Fruit fly (Drosophila melanogaster) whole organism, prepupa: Measurements from ENCODE around the gene Pak3.

ENCODE experiments used
- Blimp-1 ChIP-seq: fragments of 200-800 bp; sonication (Bioruptor generic); optimal IDR thresholded peaks from 3 replicates; lab custom pipeline; 2017; ENCODE audit warnings: missing biosample characterization, missing genetic modification characterization, mild to moderate bottlenecking, moderate library complexity, missing genetic modification reagents
- CG10631 ChIP-seq: fragments of 200-800 bp; sonication (Bioruptor generic); optimal IDR thresholded peaks from 2 replicates; lab custom pipeline; 2016; ENCODE audit warnings: missing biosample characterization, missing genetic modification characterization
- CG10669 ChIP-seq: fragments of 200-800 bp; sonication (Bioruptor generic); optimal IDR thresholded peaks from 3 replicates; lab custom pipeline; 2018; ENCODE audit warnings: missing biosample characterization, mild to moderate bottlenecking, missing genetic modification characterization, moderate library complexity
- CG11294 ChIP-seq: fragments of 200-800 bp; sonication (Bioruptor generic); IDR thresholded peaks from 2 replicates; pipeline ENCODE4 v1.3.6; 2022; ENCODE audit warnings: missing biosample characterization, missing genetic modification characterization
- CG11762 ChIP-seq: fragments of 200-800 bp; sonication (Bioruptor generic); optimal IDR thresholded peaks from 3 replicates; lab custom pipeline; 2016; ENCODE audit warnings: missing biosample characterization, missing genetic modification characterization; ENCODE audit not compliant: insufficient read depth
- CG16779 ChIP-seq: fragments of 200-800 bp; sonication (Bioruptor generic); optimal IDR thresholded peaks from 3 replicates; lab custom pipeline; 2017; ENCODE audit warnings: missing biosample characterization, mild to moderate bottlenecking, missing genetic modification characterization
- CG32006 ChIP-seq: fragments of 200-800 bp; sonication (Bioruptor generic); optimal IDR thresholded peaks from 3 replicates; lab custom pipeline; 2017; ENCODE audit warnings: missing biosample characterization, mild to moderate bottlenecking, missing genetic modification characterization
- CG3919 ChIP-seq: fragments of 200-800 bp; sonication (Bioruptor generic); optimal IDR thresholded peaks from 3 replicates; lab custom pipeline; 2016; ENCODE audit warnings: missing biosample characterization, missing genetic modification characterization
- CG6163 ChIP-seq: fragments of 200-800 bp; sonication (Bioruptor generic); IDR thresholded peaks from 3 replicates; pipeline ENCODE4 v1.3.6; 2022; ENCODE audit warnings: missing biosample characterization, missing genetic modification characterization
- CG6792 ChIP-seq: fragments of 200-800 bp; sonication (Bioruptor generic); optimal IDR thresholded peaks from 3 replicates; lab custom pipeline; 2016; ENCODE audit warnings: missing biosample characterization, missing genetic modification characterization
- CG6854 ChIP-seq: fragments of 200-800 bp; sonication (Bioruptor generic); optimal IDR thresholded peaks from 2 replicates; lab custom pipeline; 2017; ENCODE audit warnings: missing biosample characterization, mild to moderate bottlenecking, missing genetic modification characterization
- CG7368 ChIP-seq: fragments of 200-800 bp; sonication (Bioruptor generic); optimal IDR thresholded peaks from 3 replicates; lab custom pipeline; 2016; ENCODE audit warnings: missing biosample characterization, missing genetic modification characterization
- CG8319 ChIP-seq: fragments of 200-800 bp; sonication (Bioruptor generic); optimal IDR thresholded peaks from 3 replicates; lab custom pipeline; 2016; ENCODE audit warnings: missing biosample characterization, missing genetic modification characterization
- CG9139 ChIP-seq: fragments of 200-800 bp; sonication (Bioruptor generic); optimal IDR thresholded peaks from 3 replicates; lab custom pipeline; 2017; ENCODE audit warnings: missing biosample characterization, mild to moderate bottlenecking, missing genetic modification characterization
- Eip78C ChIP-seq: fragments of 200-800 bp; sonication (Bioruptor generic); peaks from one replicate; lab custom pipeline; 2016; ENCODE audit warnings: missing biosample characterization, missing genetic modification characterization
- Eip93F ChIP-seq: fragments of 200-800 bp; sonication (Bioruptor generic); optimal IDR thresholded peaks from 2 replicates; lab custom pipeline; 2016; ENCODE audit warnings: missing biosample characterization, mild to moderate bottlenecking, missing genetic modification characterization
- Ets21C ChIP-seq: fragments of 200-800 bp; sonication (Bioruptor generic); optimal IDR thresholded peaks from 3 replicates; lab custom pipeline; 2016; ENCODE audit warnings: missing biosample characterization, missing genetic modification characterization
- Ets96B ChIP-seq: fragments of 200-800 bp; optimal IDR thresholded peaks from 2 replicates; lab custom pipeline; 2019; ENCODE audit warnings: missing biosample characterization, mild to moderate bottlenecking, missing genetic modification characterization, moderate library complexity
- Gug ChIP-seq: fragments of 200-800 bp; sonication (Bioruptor generic); IDR thresholded peaks from 2 replicates; pipeline ENCODE4 v1.3.6; 2022; ENCODE audit warnings: missing biosample characterization, missing genetic modification characterization
- Hr38 ChIP-seq: sonication (Bioruptor generic); optimal IDR thresholded peaks from 2 replicates; lab custom pipeline; 2016; ENCODE audit warnings: missing biosample characterization, missing genetic modification characterization
- Hr4 ChIP-seq: fragments of 200-800 bp; sonication (Bioruptor generic); optimal IDR thresholded peaks from 3 replicates; lab custom pipeline; 2016; ENCODE audit warnings: missing biosample characterization, missing genetic modification characterization
- Smox ChIP-seq: fragments of 200-800 bp; sonication (Bioruptor generic); optimal IDR thresholded peaks from 3 replicates; lab custom pipeline; 2016; ENCODE audit warnings: missing biosample characterization, missing genetic modification characterization
- Sox14 ChIP-seq: fragments of 200-800 bp; sonication (Bioruptor generic); optimal IDR thresholded peaks from 3 replicates; lab custom pipeline; 2016; ENCODE audit warnings: missing biosample characterization, missing genetic modification characterization
- acj6 ChIP-seq: fragments of 200-800 bp; sonication (Bioruptor generic); optimal IDR thresholded peaks from 3 replicates; lab custom pipeline; 2016; ENCODE audit warnings: missing biosample characterization, missing genetic modification characterization
- cyc ChIP-seq: fragments of 200-800 bp; sonication (Bioruptor generic); optimal IDR thresholded peaks from 3 replicates; lab custom pipeline; 2016; ENCODE audit warnings: missing biosample characterization, missing genetic modification characterization
- dac ChIP-seq: fragments of 200-800 bp; sonication (Bioruptor generic); optimal IDR thresholded peaks from 2 replicates; lab custom pipeline; 2017; ENCODE audit warnings: missing biosample characterization, mild to moderate bottlenecking, missing genetic modification characterization
- eg ChIP-seq: fragments of 200-800 bp; sonication (Bioruptor generic); IDR thresholded peaks from 3 replicates; pipeline ENCODE4 v1.3.6; 2022; ENCODE audit warnings: missing biosample characterization, missing genetic modification characterization
- fd85E ChIP-seq: fragments of 200-800 bp; sonication (Bioruptor generic); optimal IDR thresholded peaks from 3 replicates; lab custom pipeline; 2016; ENCODE audit warnings: missing biosample characterization, missing genetic modification characterization
- lz ChIP-seq: fragments of 200-800 bp; sonication (Bioruptor generic); optimal IDR thresholded peaks from 3 replicates; lab custom pipeline; 2016; ENCODE audit warnings: missing biosample characterization, missing genetic modification characterization
- net ChIP-seq: fragments of 200-800 bp; sonication (Bioruptor generic); optimal IDR thresholded peaks from 3 replicates; lab custom pipeline; 2016; ENCODE audit warnings: missing biosample characterization, missing genetic modification characterization
- pdm3 ChIP-seq: fragments of 200-800 bp; sonication (Bioruptor generic); optimal IDR thresholded peaks from 3 replicates; lab custom pipeline; 2016; ENCODE audit warnings: missing biosample characterization, missing genetic modification characterization
- salr ChIP-seq, 2 experiments: fragments of 200-800 bp; sonication (Bioruptor generic); optimal IDR thresholded peaks; 3 replicates each; lab custom pipeline; 2016 to 2018; ENCODE audit warnings: missing biosample characterization in 2 of 2, missing genetic modification characterization in 2 of 2, mild to moderate bottlenecking in 1 of 2
- spab ChIP-seq: fragments of 200-800 bp; sonication (Bioruptor generic); optimal IDR thresholded peaks from 2 replicates; lab custom pipeline; 2017; ENCODE audit warnings: missing biosample characterization, mild to moderate bottlenecking, missing genetic modification characterization, missing genetic modification reagents
- ss ChIP-seq, 2 experiments: fragments of 200-800 bp; sonication (Bioruptor generic); optimal IDR thresholded peaks; 2 replicates in 1 of 2; 3 replicates in 1 of 2; lab custom pipeline; 2017 to 2018; ENCODE audit warnings: mild to moderate bottlenecking in 2 of 2, missing biosample characterization in 2 of 2, missing genetic modification characterization in 2 of 2, moderate library complexity in 1 of 2
- svp ChIP-seq: fragments of 200-800 bp; sonication (Bioruptor generic); peaks from one replicate; lab custom pipeline; 2016; ENCODE audit warnings: missing biosample characterization, missing genetic modification characterization
- topi ChIP-seq: fragments of 200-800 bp; sonication (Bioruptor generic); optimal IDR thresholded peaks from 3 replicates; lab custom pipeline; 2016; ENCODE audit warnings: missing biosample characterization, missing genetic modification characterization
- vri ChIP-seq: fragments of 200-800 bp; sonication (Bioruptor generic); optimal IDR thresholded peaks from 3 replicates; lab custom pipeline; 2016; ENCODE audit warnings: missing biosample characterization, mild to moderate bottlenecking, missing genetic modification characterization

Gene Pak3

DNA sequence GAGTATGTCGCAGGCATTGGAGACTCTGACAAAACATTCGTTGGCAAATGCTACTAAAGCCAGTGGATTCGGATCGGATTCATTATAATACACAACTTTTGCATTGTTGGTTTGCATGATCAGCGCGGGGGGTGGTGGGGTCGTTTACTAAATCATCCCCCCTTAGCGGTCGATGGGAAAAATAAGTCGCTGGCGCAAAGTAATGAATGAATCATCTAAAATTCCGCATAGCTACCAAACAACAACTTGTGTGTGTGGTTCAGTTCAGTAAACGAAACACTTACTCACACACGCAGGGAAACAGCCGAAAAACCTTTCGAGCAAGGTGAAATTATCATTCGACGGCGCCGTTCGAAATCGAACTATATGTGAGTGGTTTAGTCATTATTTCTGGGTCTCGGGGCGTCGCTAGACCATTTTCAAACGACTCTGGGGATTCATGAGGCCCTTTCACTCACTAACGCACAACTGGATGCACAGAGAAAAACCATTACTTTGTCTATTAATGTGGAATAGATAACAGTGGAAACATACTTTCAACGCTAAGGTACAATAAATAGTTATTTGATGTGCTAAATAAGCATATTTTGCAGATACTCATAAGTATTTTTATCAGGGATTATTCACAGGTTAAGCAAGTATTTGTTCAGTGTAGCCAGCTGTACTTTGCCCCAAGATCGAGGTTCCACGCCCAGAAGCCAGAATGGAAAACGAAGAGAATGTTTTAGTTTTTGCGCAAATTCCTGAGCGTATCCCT is 5.1 kb downstream of the Pak3 start (continued):
- TF ChIP-seq dac (GFP tag; lab: Kevin White, UChicago): peak; percentile 35
- TF ChIP-seq Eip78C: peak; percentile 44
- no peak for TF ChIP-seq topi (GFP tag; lab: Kevin White, UChicago)
- TF ChIP-seq Blimp-1: no peak
- TF ChIP-seq CG16779: peak; percentile 68
- TF ChIP-seq CG11294 (GFP tag; lab: Robert Waterston, UW): peak; percentile 79
- no peak for TF ChIP-seq Eip93F (GFP tag; lab: Kevin White, UChicago)
- TF ChIP-seq CG6854: no peak
- TF ChIP-seq CG6792: no peak
- TF ChIP-seq vri: no peak
- TF ChIP-seq Smox (GFP tag; lab: Kevin White, UChicago): no peak
- TF ChIP-seq Gug (GFP tag; lab: Robert Waterston, UW): peak; percentile 92
- TF ChIP-seq Hr38 (GFP tag; lab: Kevin White, UChicago): peak; percentile 43
- peak; percentile 57 for TF ChIP-seq Hr4 (GFP tag; lab: Kevin White, UChicago)
- TF ChIP-seq net (GFP tag; lab: Kevin White, UChicago): no peak
- peak; percentile 93 for TF ChIP-seq eg (GFP tag; lab: Robert Waterston, UW)
- no peak for TF ChIP-seq svp
- no peak for TF ChIP-seq CG8319
- no peak for TF ChIP-seq CG7368 (GFP tag; lab: Kevin White, UChicago)
- TF ChIP-seq lz (GFP tag; lab: Kevin White, UChicago): no peak
- no peak for TF ChIP-seq CG9139 (GFP tag; lab: Kevin White, UChicago)
- peak in 1 of 2 experiments; percentile 86 for TF ChIP-seq ss (GFP tag; optimal IDR thresholded peaks at IDR 0.05; lab: Kevin White, UChicago)
- TF ChIP-seq CG3919 (GFP tag; lab: Kevin White, UChicago): no peak
- no peak for TF ChIP-seq CG10669
- peak; percentile 6 for TF ChIP-seq Ets96B (tag; lab: Kevin White, UChicago)
- no peak for TF ChIP-seq fd85E
- no peak for TF ChIP-seq acj6
- TF ChIP-seq CG32006 (GFP tag; lab: Kevin White, UChicago): peak; percentile 78
- TF ChIP-seq CG6163 (GFP tag; lab: Robert Waterston, UW): peak; percentile 90
- TF ChIP-seq cyc (GFP tag; lab: Kevin White, UChicago): no peak
- TF ChIP-seq pdm3 (GFP tag; lab: Kevin White, UChicago): no peak
- no peak for TF ChIP-seq CG10631 (GFP tag; lab: Kevin White, UChicago)
- no peak for TF ChIP-seq Sox14 (GFP tag; lab: Kevin White, UChicago)
- TF ChIP-seq, all 60 proteins: peak for 20

DNA sequence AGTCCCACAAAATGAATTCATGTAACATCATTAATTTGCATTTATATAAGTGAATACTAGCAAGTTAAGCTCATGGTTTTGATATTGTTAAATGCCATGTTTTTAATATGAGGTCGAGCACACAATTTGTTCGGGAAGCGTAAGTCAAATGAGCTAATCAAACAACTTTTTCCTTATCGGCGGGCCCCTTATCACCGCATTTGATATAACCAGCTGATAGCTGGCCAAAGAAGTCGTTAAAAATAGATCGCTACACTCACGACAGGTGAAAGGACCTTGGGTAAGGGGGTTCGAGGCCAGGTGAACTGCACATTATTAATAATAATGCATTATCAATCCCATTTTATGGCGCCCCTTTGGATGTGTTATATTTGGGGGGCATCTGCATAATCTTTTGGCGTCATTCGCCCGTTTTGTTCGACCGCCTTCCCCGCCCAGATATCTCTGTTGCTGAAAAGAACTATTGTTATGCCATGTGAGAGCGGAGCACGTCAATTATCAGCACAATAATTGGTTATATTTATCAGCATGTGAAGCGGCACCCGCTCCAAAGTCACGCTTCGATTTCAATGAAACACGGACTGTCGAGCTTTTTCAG is 6.1 kb downstream of the Pak3 start:
- TF ChIP-seq topi (GFP tag; lab: Kevin White, UChicago): no peak
- TF ChIP-seq salr (GFP tag; optimal IDR thresholded peaks at IDR 0.05; lab: Kevin White, UChicago): no peak
- TF ChIP-seq spab (GFP tag; lab: Kevin White, UChicago): no peak
- no peak for TF ChIP-seq Ets21C (GFP tag; lab: Kevin White, UChicago)
- peak; percentile 41 for TF ChIP-seq svp
- peak; percentile 82 for TF ChIP-seq vri
- no peak for TF ChIP-seq CG32006 (GFP tag; lab: Kevin White, UChicago)
- TF ChIP-seq CG11762 (GFP tag; lab: Kevin White, UChicago): no peak

DNA sequence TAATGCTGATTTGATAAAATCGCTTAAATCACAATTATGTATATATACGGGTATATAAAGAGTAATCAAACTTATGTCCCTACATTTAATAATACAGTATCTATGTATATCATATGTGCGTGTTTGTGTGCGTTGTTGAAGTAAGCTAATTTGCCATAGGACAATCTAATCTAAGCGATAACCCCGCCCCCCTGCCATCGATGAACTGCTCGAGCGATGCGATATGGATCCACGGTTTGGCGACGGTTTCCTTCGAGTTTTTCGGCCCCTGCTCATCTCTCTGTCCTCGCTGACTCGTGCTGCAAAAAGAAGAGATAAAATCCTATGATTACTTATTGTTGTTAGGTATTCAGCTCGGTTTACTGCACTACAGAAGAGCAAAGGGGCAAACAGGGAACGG is 6.8 kb downstream of the Pak3 start:
- TF ChIP-seq svp (peak; percentile 83), CG8319 (no peak), CG6163 (GFP tag; lab: Robert Waterston, UW) (no peak), vri (peak; percentile 73)
